Worm (Caenorhabditis elegans) whole organism, late embryonic: Measurements from ENCODE around the gene C54D10.4.

ENCODE experiments used
- nhr-11 ChIP-seq: fragments of 150-350 bp; optimal IDR thresholded peaks from 2 replicates; lab custom pipeline; 2014; ENCODE audit warnings: missing biosample characterization, missing genetic modification characterization
- rnt-1 ChIP-seq: sonication (generic microtip); optimal IDR thresholded peaks from 2 replicates; lab custom pipeline; 2016; ENCODE audit warnings: missing genetic modification characterization, missing compliant biosample characterization

DNA sequence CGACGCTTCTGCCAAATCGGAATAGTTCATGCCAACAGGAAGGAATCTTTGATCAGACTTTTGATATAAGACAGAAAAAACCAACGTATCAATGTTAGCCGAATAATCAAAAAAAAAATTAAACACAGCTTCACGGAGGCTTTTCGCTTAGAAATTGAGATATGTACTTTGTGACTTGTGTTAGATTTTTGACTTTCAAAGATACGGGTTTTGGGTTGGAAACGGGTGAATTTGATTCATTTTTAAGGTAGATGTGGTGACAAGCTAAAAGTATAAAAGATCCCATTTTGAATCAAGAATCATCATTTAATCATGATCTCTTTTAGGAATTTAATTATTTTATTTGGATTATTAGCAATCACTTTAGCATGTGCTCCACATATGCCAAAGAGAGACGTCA is 18.4 kb downstream of the C54D10.4 start, which contains the start of gene K01D12.8:
- TF ChIP-seq rnt-1 (tag; lab: Kevin White, UChicago) (no peak), nhr-11 (tag; lab: Kevin White, UChicago) (no peak)
